Worm (Caenorhabditis elegans) whole organism, mixed stage, embryonic: Measurements from ENCODE around the gene exos-7.
A peak's percentile ranks its signal among the peaks of the same experiment; 100 is the strongest.

Experiments used
- M03D4.4 ChIP-seq: sonication (generic microtip); optimal IDR thresholded peaks from 2 replicates; lab custom pipeline; 2017; ENCODE audit warnings: mild to moderate bottlenecking, missing genetic modification characterization, missing compliant biosample characterization
- bed-3 ChIP-seq: fragments of 200-800 bp; sonication (Bioruptor generic); optimal IDR thresholded peaks from 3 replicates; lab custom pipeline; 2018; ENCODE audit warnings: mild to moderate bottlenecking, missing genetic modification characterization, moderate library complexity, missing compliant biosample characterization
- blmp-1 ChIP-seq: fragments of 150-350 bp; optimal IDR thresholded peaks from 2 replicates; lab custom pipeline; 2014; ENCODE audit warnings: missing biosample characterization, missing genetic modification characterization
- ceh-39 ChIP-seq: fragments of 150-350 bp; optimal IDR thresholded peaks from 2 replicates; lab custom pipeline; 2014; ENCODE audit warnings: missing biosample characterization, missing genetic modification characterization
- ceh-43 ChIP-seq: fragments of 200-800 bp; sonication (Bioruptor generic); optimal IDR thresholded peaks from 2 replicates; lab custom pipeline; 2018; ENCODE audit warnings: mild to moderate bottlenecking, missing genetic modification characterization, moderate library complexity, missing compliant biosample characterization
- ceh-83 ChIP-seq: fragments of 200-800 bp; sonication (Bioruptor generic); optimal IDR thresholded peaks from 2 replicates; lab custom pipeline; 2018; ENCODE audit warnings: mild to moderate bottlenecking, missing genetic modification characterization, missing compliant biosample characterization
- ces-1 ChIP-seq: fragments of 150-350 bp; optimal IDR thresholded peaks from 2 replicates; lab custom pipeline; 2014; ENCODE audit warnings: missing biosample characterization, missing genetic modification reagents, missing genetic modification characterization
- cnd-1 ChIP-seq: fragments of 200-800 bp; sonication (Bioruptor generic); optimal IDR thresholded peaks from 2 replicates; lab custom pipeline; 2018; ENCODE audit warnings: mild to moderate bottlenecking, missing genetic modification characterization, missing compliant biosample characterization
- elt-1 ChIP-seq: sonication (generic microtip); optimal IDR thresholded peaks from 2 replicates; lab custom pipeline; 2017; ENCODE audit warnings: missing genetic modification characterization, mild to moderate bottlenecking, missing compliant biosample characterization, antibody characterized with exemption, moderate library complexity, borderline replicate concordance; ENCODE audit not compliant: insufficient read depth
- elt-3 ChIP-seq: fragments of 150-350 bp; optimal IDR thresholded peaks from 2 replicates; lab custom pipeline; 2014; ENCODE audit warnings: missing biosample characterization, missing genetic modification characterization
- flh-1 ChIP-seq: fragments of 200-800 bp; sonication (Bioruptor generic); optimal IDR thresholded peaks from 2 replicates; lab custom pipeline; 2018; ENCODE audit warnings: mild to moderate bottlenecking, missing genetic modification characterization, moderate library complexity, missing compliant biosample characterization
- ham-2 ChIP-seq: fragments of 200-800 bp; sonication (Bioruptor generic); optimal IDR thresholded peaks from 2 replicates; lab custom pipeline; 2018; ENCODE audit warnings: mild to moderate bottlenecking, missing genetic modification characterization, missing compliant biosample characterization
- hlh-1 ChIP-seq: fragments of 150-350 bp; optimal IDR thresholded peaks from 2 replicates; lab custom pipeline; 2014; ENCODE audit warnings: missing biosample characterization, missing genetic modification reagents, missing genetic modification characterization
- lsy-2 ChIP-seq: fragments of 150-350 bp; optimal IDR thresholded peaks from 2 replicates; lab custom pipeline; 2014; ENCODE audit warnings: missing biosample characterization, missing genetic modification characterization
- mab-5 ChIP-seq: fragments of 150-350 bp; optimal IDR thresholded peaks from 2 replicates; lab custom pipeline; 2014; ENCODE audit warnings: missing biosample characterization, missing genetic modification characterization
- mep-1 ChIP-seq: fragments of 150-350 bp; optimal IDR thresholded peaks from 2 replicates; lab custom pipeline; 2017; ENCODE audit warnings: missing biosample characterization, missing genetic modification reagents, missing genetic modification characterization, inconsistent platforms
- mls-2 ChIP-seq: sonication (generic microtip); optimal IDR thresholded peaks from 2 replicates; lab custom pipeline; 2016; ENCODE audit warnings: mild to moderate bottlenecking, missing genetic modification characterization, moderate library complexity, missing compliant biosample characterization
- nhr-12 ChIP-seq: fragments of 150-350 bp; optimal IDR thresholded peaks from 2 replicates; lab custom pipeline; 2014; ENCODE audit warnings: missing biosample characterization, missing genetic modification characterization
- nhr-2 ChIP-seq: fragments of 150-350 bp; optimal IDR thresholded peaks from 2 replicates; lab custom pipeline; 2014; ENCODE audit warnings: missing biosample characterization, missing genetic modification characterization
- nhr-237 ChIP-seq: fragments of 150-350 bp; optimal IDR thresholded peaks from 2 replicates; lab custom pipeline; 2014; ENCODE audit warnings: missing biosample characterization, missing genetic modification characterization
- nhr-28 ChIP-seq: fragments of 150-350 bp; optimal IDR thresholded peaks from 2 replicates; lab custom pipeline; 2014; ENCODE audit warnings: missing biosample characterization, missing genetic modification characterization
- nhr-76 ChIP-seq: sonication (generic microtip); optimal IDR thresholded peaks from 2 replicates; lab custom pipeline; 2017; ENCODE audit warnings: missing biosample characterization, missing genetic modification characterization
- pha-4 ChIP-seq: fragments of 150-350 bp; optimal IDR thresholded peaks from 2 replicates; lab custom pipeline; 2018; ENCODE audit warnings: missing biosample characterization, missing genetic modification reagents, missing genetic modification characterization
- sem-2 ChIP-seq: fragments of 200-800 bp; sonication (Bioruptor generic); optimal IDR thresholded peaks from 2 replicates; lab custom pipeline; 2018; ENCODE audit warnings: mild to moderate bottlenecking, missing genetic modification characterization, missing compliant biosample characterization
- snpc-4 ChIP-seq: fragments of 150-350 bp; optimal IDR thresholded peaks from 2 replicates; lab custom pipeline; 2014; ENCODE audit warnings: missing biosample characterization, missing genetic modification characterization
- sptf-1 ChIP-seq: sonication (generic microtip); optimal IDR thresholded peaks from 2 replicates; lab custom pipeline; 2017; ENCODE audit warnings: mild to moderate bottlenecking, missing genetic modification characterization, moderate library complexity, missing compliant biosample characterization
- tbx-8 ChIP-seq: fragments of 200-800 bp; sonication (Bioruptor generic); optimal IDR thresholded peaks from 2 replicates; lab custom pipeline; 2018; ENCODE audit warnings: mild to moderate bottlenecking, missing genetic modification characterization, moderate library complexity, missing compliant biosample characterization
- unc-120 ChIP-seq: sonication (generic microtip); optimal IDR thresholded peaks from 2 replicates; lab custom pipeline; 2017; ENCODE audit warnings: missing genetic modification characterization, missing compliant biosample characterization; ENCODE audit not compliant: poor library complexity, severe bottlenecking
- unc-39 ChIP-seq: fragments of 150-350 bp; optimal IDR thresholded peaks from 2 replicates; lab custom pipeline; 2014; ENCODE audit warnings: missing biosample characterization, missing genetic modification characterization
- unc-62 ChIP-seq: fragments of 150-350 bp; optimal IDR thresholded peaks from 2 replicates; lab custom pipeline; 2014; ENCODE audit warnings: missing biosample characterization, missing genetic modification reagents, missing genetic modification characterization
- zip-8 ChIP-seq: fragments of 150-350 bp; optimal IDR thresholded peaks from 2 replicates; lab custom pipeline; 2014; ENCODE audit warnings: missing biosample characterization, missing genetic modification characterization
- ztf-11 ChIP-seq: fragments of 150-350 bp; optimal IDR thresholded peaks from 2 replicates; lab custom pipeline; 2014; ENCODE audit warnings: missing biosample characterization, missing genetic modification characterization

The exos-7 gene

ce11 chrV:20870633-20871032 is 32.0 kb downstream of the exos-7 start:
- TF ChIP-seq snpc-4 (tag; lab: Kevin White, UChicago) (no peak), unc-62 (GFP tag; lab: Kevin White, UChicago) (no peak), elt-1 (no peak), nhr-12 (tag; lab: Kevin White, UChicago) (no peak), sptf-1 (tag; lab: Kevin White, UChicago) (no peak), unc-39 (no peak), zip-8 (tag; lab: Kevin White, UChicago) (no peak), flh-1 (GFP tag; lab: Kevin White, UChicago) (no peak), ceh-83 (GFP tag; lab: Kevin White, UChicago) (no peak)

- TF ChIP-seq bed-3 (GFP tag; lab: Kevin White, UChicago) (no peak), nhr-28 (tag; lab: Kevin White, UChicago) (no peak), ceh-43 (GFP tag; lab: Kevin White, UChicago) (no peak), blmp-1 (no peak), snpc-4 (tag; lab: Kevin White, UChicago) (no peak), sem-2 (no peak), hlh-1 (tag; lab: Kevin White, UChicago) (no peak), elt-3 (tag; lab: Kevin White, UChicago) (no peak), ham-2 (GFP tag; lab: Kevin White, UChicago) (no peak), mep-1 (tag; lab: Kevin White, UChicago) (no peak), mls-2 (tag; lab: Kevin White, UChicago) (no peak), nhr-2 (tag; lab: Kevin White, UChicago) (no peak), nhr-237 (tag; lab: Kevin White, UChicago) (no peak), elt-1 (no peak), ztf-11 (tag; lab: Kevin White, UChicago) (no peak), unc-62 (GFP tag; lab: Kevin White, UChicago) (no peak), mab-5 (tag; lab: Kevin White, UChicago) (no peak), pha-4 (tag; lab: Kevin White, UChicago) (no peak), tbx-8 (GFP tag; lab: Kevin White, UChicago) (no peak), nhr-76 (tag; lab: Kevin White, UChicago) (no peak)
Measured at ce11 chrV:20871194-20871593, 32.5 kb downstream of the exos-7 start.

- TF ChIP-seq lsy-2 (tag; lab: Kevin White, UChicago) (no peak), ces-1 (GFP tag; lab: Kevin White, UChicago) (peak; percentile 95)
Measured at ce11 chrV:20873144-20873543, 34.5 kb downstream of the exos-7 start.

ce11 chrV:20875324-20875723 is 36.7 kb downstream of the exos-7 start:
- TF ChIP-seq ces-1 (GFP tag; lab: Kevin White, UChicago) (no peak), ceh-39 (tag; lab: Kevin White, UChicago) (no peak), unc-120 (tag; lab: Kevin White, UChicago) (no peak), lsy-2 (tag; lab: Kevin White, UChicago) (no peak), bed-3 (GFP tag; lab: Kevin White, UChicago) (no peak), elt-1 (no peak), ztf-11 (tag; lab: Kevin White, UChicago) (no peak), nhr-76 (tag; lab: Kevin White, UChicago) (no peak), ceh-83 (GFP tag; lab: Kevin White, UChicago) (no peak), ham-2 (GFP tag; lab: Kevin White, UChicago) (no peak), cnd-1 (tag; lab: Kevin White, UChicago) (no peak), mep-1 (tag; lab: Kevin White, UChicago) (no peak), ceh-43 (GFP tag; lab: Kevin White, UChicago) (no peak), zip-8 (tag; lab: Kevin White, UChicago) (no peak), mab-5 (tag; lab: Kevin White, UChicago) (no peak), M03D4.4 (tag; lab: Kevin White, UChicago) (no peak), pha-4 (tag; lab: Kevin White, UChicago) (no peak)
